Worm (Caenorhabditis elegans): ENCODE data around the gene srm-3.

ce11 chrIV:9633889-9634288, 14.9 kb upstream of the srm-3 start:
- TF ChIP-seq dao-5 (tag; optimal IDR thresholded peaks at IDR 0.05) (no peak), him-1 (tag; optimal IDR thresholded peaks at IDR 0.05) (no peak), W03F9.2 (tag; optimal IDR thresholded peaks at IDR 0.05) (no peak)

Data from whole organism, L4/young adult.